Fruit fly (Drosophila melanogaster) whole organism, wandering third instar larva: ENCODE measurements around the gene REPTOR.
A peak's percentile ranks its signal among the peaks of the same experiment; 100 is the strongest.

Source experiments
- Abd-B ChIP-seq: fragments of >200 bp; optimal IDR thresholded peaks from 2 replicates; lab custom pipeline; 2017; ENCODE audit warnings: missing biosample characterization, missing genetic modification characterization
- CG32264 ChIP-seq: fragments of 200-800 bp; sonication (Bioruptor generic); optimal IDR thresholded peaks from 2 replicates; lab custom pipeline; 2016; ENCODE audit warnings: missing biosample characterization, missing genetic modification characterization
- CG9705 ChIP-seq: fragments of 200-800 bp; sonication (Bioruptor generic); optimal IDR thresholded peaks from 2 replicates; lab custom pipeline; 2018; ENCODE audit warnings: missing biosample characterization, mild to moderate bottlenecking, missing genetic modification characterization
- CrebA ChIP-seq: fragments of 200-800 bp; sonication (Bioruptor generic); optimal IDR thresholded peaks from 2 replicates; lab custom pipeline; 2016; ENCODE audit warnings: missing biosample characterization, mild to moderate bottlenecking, missing genetic modification characterization, borderline replicate concordance
- Dfd ChIP-seq: fragments of >200 bp; optimal IDR thresholded peaks from 2 replicates; lab custom pipeline; 2017; ENCODE audit warnings: missing biosample characterization, missing genetic modification characterization
- Dif ChIP-seq: fragments of 200-275, 200-300 bp; sonication (Bioruptor generic); optimal IDR thresholded peaks from 2 replicates; lab custom pipeline; 2018; ENCODE audit warnings: missing biosample characterization, missing genetic modification characterization; ENCODE audit not compliant: partially characterized antibody
- GATAd ChIP-seq: sonication (Bioruptor generic); optimal IDR thresholded peaks from 2 replicates; lab custom pipeline; 2016; ENCODE audit warnings: missing biosample characterization, missing genetic modification characterization
- HLH106 ChIP-seq: fragments of 200-800 bp; optimal IDR thresholded peaks from 3 replicates; lab custom pipeline; 2019; ENCODE audit warnings: missing biosample characterization, mild to moderate bottlenecking, missing genetic modification characterization, moderate library complexity
- Hnf4 ChIP-seq: fragments of 200-800 bp; sonication (Bioruptor generic); optimal IDR thresholded peaks from 2 replicates; lab custom pipeline; 2016; ENCODE audit warnings: missing biosample characterization, mild to moderate bottlenecking, missing genetic modification characterization
- Hr78 ChIP-seq: fragments of >200 bp; optimal IDR thresholded peaks from 2 replicates; lab custom pipeline; 2017; ENCODE audit warnings: missing biosample characterization, missing genetic modification characterization
- Hr83 ChIP-seq: fragments of 200-300 bp; sonication (Bioruptor generic); optimal IDR thresholded peaks from 2 replicates; lab custom pipeline; 2016; ENCODE audit warnings: missing biosample characterization, mild to moderate bottlenecking, missing genetic modification characterization, moderate library complexity; ENCODE audit not compliant: poor library complexity, severe bottlenecking
- Jra ChIP-seq: sonication (Bioruptor generic); optimal IDR thresholded peaks from 2 replicates; lab custom pipeline; 2016; ENCODE audit warnings: missing biosample characterization, missing genetic modification characterization
- Mio ChIP-seq: sonication (Bioruptor generic); optimal IDR thresholded peaks from 2 replicates; lab custom pipeline; 2016; ENCODE audit warnings: missing biosample characterization, missing genetic modification characterization
- Myc ChIP-seq: fragments of >200 bp; optimal IDR thresholded peaks from 2 replicates; lab custom pipeline; 2017
- OdsH ChIP-seq: fragments of 200-800 bp; sonication (Bioruptor generic); optimal IDR thresholded peaks from 2 replicates; lab custom pipeline; 2016; ENCODE audit warnings: missing biosample characterization, mild to moderate bottlenecking, missing genetic modification characterization
- Rel ChIP-seq, 2 experiments: fragments of 200-800 bp; sonication (Bioruptor generic) in 1 of 2; optimal IDR thresholded peaks; 2 replicates in 1 of 2; 3 replicates in 1 of 2; lab custom pipeline; 2016 to 2019; ENCODE audit warnings: mild to moderate bottlenecking in 2 of 2, missing biosample characterization in 2 of 2, missing genetic modification characterization in 2 of 2, moderate library complexity in 1 of 2
- Sp1 ChIP-seq: fragments of 200-800 bp; sonication (Bioruptor generic); optimal IDR thresholded peaks from 3 replicates; lab custom pipeline; 2019; ENCODE audit warnings: missing biosample characterization, mild to moderate bottlenecking, missing genetic modification characterization, moderate library complexity
- Vsx2 ChIP-seq: fragments of 200-300, 225-300 bp; sonication (Bioruptor generic); optimal IDR thresholded peaks from 2 replicates; lab custom pipeline; 2018; ENCODE audit warnings: missing biosample characterization, missing genetic modification characterization; ENCODE audit not compliant: partially characterized antibody
- br ChIP-seq: fragments of 200-800 bp; sonication (Bioruptor generic); optimal IDR thresholded peaks from 2 replicates; lab custom pipeline; 2016; ENCODE audit warnings: missing biosample characterization, missing genetic modification characterization
- brk ChIP-seq: fragments of 200-800 bp; sonication (Bioruptor generic); optimal IDR thresholded peaks from 2 replicates; lab custom pipeline; 2016; ENCODE audit warnings: missing biosample characterization, mild to moderate bottlenecking, missing genetic modification characterization
- dl ChIP-seq, 2 experiments: fragments of 175-275, 200-275 bp in 1 of 2; fragments of 200-275 bp in 1 of 2; sonication (Bioruptor generic); optimal IDR thresholded peaks; lab custom pipeline; 2018; ENCODE audit warnings: mild to moderate bottlenecking in 2 of 2, missing biosample characterization in 2 of 2, missing genetic modification characterization in 2 of 2, moderate library complexity in 2 of 2; ENCODE audit not compliant: partially characterized antibody in 2 of 2, insufficient read depth in 1 of 2
- dmrt93B ChIP-seq: fragments of 200-800 bp; sonication (Bioruptor generic); optimal IDR thresholded peaks from 2 replicates; lab custom pipeline; 2018; ENCODE audit warnings: missing biosample characterization, mild to moderate bottlenecking, missing genetic modification characterization
- dsf ChIP-seq: sonication (Bioruptor generic); optimal IDR thresholded peaks from 2 replicates; lab custom pipeline; 2016; ENCODE audit warnings: missing biosample characterization, missing genetic modification characterization, borderline replicate concordance
- ey ChIP-seq: fragments of 200-800 bp; sonication (Bioruptor generic); optimal IDR thresholded peaks from 2 replicates; lab custom pipeline; 2016; ENCODE audit warnings: missing biosample characterization, missing genetic modification characterization
- foxo ChIP-seq, 2 experiments: fragments of 200-800 bp; sonication (Bioruptor generic); optimal IDR thresholded peaks; 2 replicates in 1 of 2; 3 replicates in 1 of 2; lab custom pipeline; 2016 to 2017; ENCODE audit warnings: missing biosample characterization in 2 of 2, missing genetic modification characterization in 2 of 2
- fru ChIP-seq: fragments of 200-800 bp; sonication (Bioruptor generic); optimal IDR thresholded peaks from 3 replicates; lab custom pipeline; 2016; ENCODE audit warnings: missing biosample characterization, mild to moderate bottlenecking, missing genetic modification characterization
- h ChIP-seq: fragments of 200-800 bp; sonication (Bioruptor generic); optimal IDR thresholded peaks from 3 replicates; lab custom pipeline; 2016; ENCODE audit warnings: missing biosample characterization, mild to moderate bottlenecking, missing genetic modification characterization
- jim ChIP-seq: fragments of 175-275, 200-325 bp; sonication (Bioruptor generic); optimal IDR thresholded peaks from 2 replicates; lab custom pipeline; 2016; ENCODE audit warnings: missing biosample characterization, mild to moderate bottlenecking, missing genetic modification characterization
- lola ChIP-seq: fragments of >200 bp; optimal IDR thresholded peaks from 2 replicates; lab custom pipeline; 2017; ENCODE audit warnings: missing biosample characterization, missing genetic modification characterization
- pan ChIP-seq: fragments of >200 bp; optimal IDR thresholded peaks from 2 replicates; lab custom pipeline; 2017
- psq ChIP-seq: fragments of 200-800 bp; sonication (Bioruptor generic); optimal IDR thresholded peaks from 3 replicates; lab custom pipeline; 2017; ENCODE audit warnings: missing biosample characterization, mild to moderate bottlenecking, missing genetic modification characterization, moderate library complexity
- rgr ChIP-seq: fragments of 200-800 bp; sonication (Bioruptor generic); optimal IDR thresholded peaks from 3 replicates; lab custom pipeline; 2016; ENCODE audit warnings: missing biosample characterization, mild to moderate bottlenecking, missing genetic modification characterization
- sage ChIP-seq: fragments of 200-800 bp; sonication (Bioruptor generic); optimal IDR thresholded peaks from 2 replicates; lab custom pipeline; 2016; ENCODE audit warnings: missing biosample characterization, mild to moderate bottlenecking, missing genetic modification characterization
- sv ChIP-seq: fragments of 200-800 bp; sonication (Bioruptor generic); optimal IDR thresholded peaks from 3 replicates; lab custom pipeline; 2016; ENCODE audit warnings: missing biosample characterization, missing genetic modification characterization
- usp ChIP-seq: fragments of >200 bp; optimal IDR thresholded peaks from 2 replicates; lab custom pipeline; 2017; ENCODE audit warnings: missing biosample characterization, missing genetic modification characterization
- woc ChIP-seq: sonication (Bioruptor generic); optimal IDR thresholded peaks from 2 replicates; lab custom pipeline; 2016; ENCODE audit warnings: missing biosample characterization, mild to moderate bottlenecking, missing genetic modification characterization

The REPTOR gene

DNA sequence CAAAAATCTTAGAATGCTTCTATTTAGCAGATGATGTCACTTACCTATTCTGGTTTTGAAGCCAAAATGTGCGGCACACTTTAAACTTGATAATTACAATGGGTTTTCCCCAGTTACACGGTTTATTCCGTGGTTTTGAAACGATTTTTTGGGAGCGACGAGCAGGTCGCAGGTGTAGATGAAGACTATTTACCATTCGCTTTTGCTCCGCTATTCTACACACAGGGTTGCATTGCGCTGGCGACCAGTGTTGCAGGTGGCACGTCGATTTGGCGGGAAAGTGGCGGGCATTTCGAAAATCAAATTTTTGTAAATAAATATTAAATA lies at the start of gene REPTOR:
REPTOR (minus strand) TSS at position 196 of the 327 bp plus-strand sequence.
- TF ChIP-seq Hnf4 (GFP tag; lab: Kevin White, UChicago) = no peak
- no peak for TF ChIP-seq dsf (GFP tag; lab: Kevin White, UChicago)
- TF ChIP-seq foxo (GFP tag; optimal IDR thresholded peaks at IDR 0.05; lab: Kevin White, UChicago) = peak in 1 of 2 experiments; percentile 43
- TF ChIP-seq Myc (lab: Kevin White, UChicago) = no peak
- TF ChIP-seq psq (GFP tag; lab: Kevin White, UChicago) = peak; percentile 99
- no peak for TF ChIP-seq CrebA
- no peak for TF ChIP-seq dl (GFP tag; optimal IDR thresholded peaks at IDR 0.05; lab: Kevin White, UChicago; ENCODE audit: insufficient read depth in 1 of 2, partially characterized antibody in 2 of 2)
- no peak for TF ChIP-seq sv (GFP tag; lab: Kevin White, UChicago)
- TF ChIP-seq fru (GFP tag; lab: Kevin White, UChicago) = peak; percentile 7
- TF ChIP-seq h = peak; percentile 28
- no peak for TF ChIP-seq Abd-B (GFP tag; lab: Kevin White, UChicago)
- TF ChIP-seq rgr (GFP tag; lab: Kevin White, UChicago) = peak; percentile 53
- TF ChIP-seq Hr83 (GFP tag; lab: Kevin White, UChicago) = peak; percentile 55
- no peak for TF ChIP-seq woc
- peak; percentile 26 for TF ChIP-seq Sp1 (GFP tag; lab: Kevin White, UChicago)
- no peak for TF ChIP-seq ey (GFP tag; lab: Kevin White, UChicago)
- no peak for TF ChIP-seq GATAd (GFP tag; lab: Kevin White, UChicago)
- TF ChIP-seq Dfd (GFP tag; lab: Kevin White, UChicago) = no peak
- no peak for TF ChIP-seq Rel (GFP tag; optimal IDR thresholded peaks at IDR 0.05; lab: Kevin White, UChicago)
- peak; percentile 59 for TF ChIP-seq Rel (tag; optimal IDR thresholded peaks at IDR 0.05; lab: Kevin White, UChicago)
- no peak for TF ChIP-seq sage (GFP tag; lab: Kevin White, UChicago)
- TF ChIP-seq dmrt93B = no peak
- peak; percentile 43 for TF ChIP-seq br (GFP tag; lab: Kevin White, UChicago)
- TF ChIP-seq Dif = peak; percentile 65
- no peak for TF ChIP-seq pan (lab: Kevin White, UChicago)
- no peak for TF ChIP-seq Mio (GFP tag; lab: Kevin White, UChicago)
- no peak for TF ChIP-seq CG32264 (GFP tag; lab: Kevin White, UChicago)
- no peak for TF ChIP-seq HLH106 (tag; lab: Kevin White, UChicago)
- no peak for TF ChIP-seq lola (GFP tag; lab: Kevin White, UChicago)
- TF ChIP-seq usp (GFP tag; lab: Kevin White, UChicago) = no peak
- no peak for TF ChIP-seq OdsH (GFP tag; lab: Kevin White, UChicago)
- peak; percentile 58 for TF ChIP-seq Jra (GFP tag; lab: Kevin White, UChicago)
- no peak for TF ChIP-seq jim (GFP tag; lab: Kevin White, UChicago)
- no peak for TF ChIP-seq Hr78 (GFP tag; lab: Kevin White, UChicago)
- TF ChIP-seq Vsx2 = no peak
- TF ChIP-seq, all 38 proteins: peak for 11

dm6 chr3R:24629877-24630808 lies 47.5 kb upstream of the REPTOR start, which contains the start of gene Wsck:
Gene Wsck, minus strand, starts transcription at chr3R:24630075.
- peak; percentile 79 for TF ChIP-seq Dif
- peak in 1 of 2 experiments; percentile 48 for TF ChIP-seq dl (GFP tag; optimal IDR thresholded peaks at IDR 0.05; lab: Kevin White, UChicago; ENCODE audit: insufficient read depth in 1 of 2, partially characterized antibody in 2 of 2)
- TF ChIP-seq Rel (GFP tag; optimal IDR thresholded peaks at IDR 0.05; lab: Kevin White, UChicago) = no peak
- peak; percentile 40 for TF ChIP-seq Rel (tag; optimal IDR thresholded peaks at IDR 0.05; lab: Kevin White, UChicago)
- peak; percentile 8 for TF ChIP-seq Vsx2
- no peak for TF ChIP-seq CG9705 (GFP tag; lab: Kevin White, UChicago)
- peak; percentile 27 for TF ChIP-seq br (GFP tag; lab: Kevin White, UChicago)
- peak; percentile 56 for TF ChIP-seq Jra (GFP tag; lab: Kevin White, UChicago)
- peak; percentile 37 for TF ChIP-seq h
- peak; percentile 74 for TF ChIP-seq CrebA
- no peak for TF ChIP-seq usp (GFP tag; lab: Kevin White, UChicago)
- TF ChIP-seq Hr83 (GFP tag; lab: Kevin White, UChicago) = peak; percentile 51
- no peak for TF ChIP-seq brk (GFP tag; lab: Kevin White, UChicago)
- peak; percentile 3 for TF ChIP-seq OdsH (GFP tag; lab: Kevin White, UChicago)
